Worm (Caenorhabditis elegans) whole organism, young adult: ENCODE measurements around the gene dgk-5.

Experiments
- F23B12.7 ChIP-seq: sonication (generic microtip); optimal IDR thresholded peaks from 2 replicates; lab custom pipeline; 2017; ENCODE audit warnings: missing genetic modification characterization, mild to moderate bottlenecking, missing compliant biosample characterization, antibody characterized with exemption, moderate library complexity; ENCODE audit not compliant: insufficient read depth
- F49E8.2 ChIP-seq: sonication (generic microtip); optimal IDR thresholded peaks from 3 replicates; lab custom pipeline; 2017; ENCODE audit warnings: missing genetic modification characterization, mild to moderate bottlenecking, missing compliant biosample characterization, antibody characterized with exemption, moderate library complexity; ENCODE audit not compliant: insufficient read depth
- F57A8.1 ChIP-seq: fragments of 200-800 bp; sonication (Bioruptor generic); optimal IDR thresholded peaks from 2 replicates; lab custom pipeline; 2018; ENCODE audit warnings: mild to moderate bottlenecking, missing genetic modification characterization, moderate library complexity, missing compliant biosample characterization
- K12H6.12 ChIP-seq: fragments of 200-800 bp; sonication (Bioruptor generic); optimal IDR thresholded peaks from 2 replicates; lab custom pipeline; 2018; ENCODE audit warnings: mild to moderate bottlenecking, missing genetic modification characterization, missing compliant biosample characterization
- ama-1 ChIP-seq, 3 experiments: fragments of 150-350 bp in 1 of 3; sonication (generic microtip) in 2 of 3; optimal IDR thresholded peaks; 2 replicates each; lab custom pipeline; 2014 to 2018; ENCODE audit warnings: missing biosample characterization in 2 of 3, missing genetic modification characterization in 2 of 3, missing genetic modification reagents in 2 of 3
- atf-7 ChIP-seq: sonication (generic microtip); optimal IDR thresholded peaks from 2 replicates; lab custom pipeline; 2017; ENCODE audit warnings: mild to moderate bottlenecking, missing genetic modification characterization, missing compliant biosample characterization
- attf-3 ChIP-seq: fragments of 200-800 bp; sonication (Bioruptor generic); conservative IDR thresholded peaks from 2 replicates; pipeline ENCODE4 v1.3.6; 2022; ENCODE audit warnings: missing genetic modification reagents, missing genetic modification characterization, missing compliant biosample characterization
- hlh-26 ChIP-seq: fragments of 200-800 bp; sonication (Bioruptor generic); conservative IDR thresholded peaks from 2 replicates; pipeline ENCODE4 v1.3.6; 2022; ENCODE audit warnings: missing genetic modification reagents, missing genetic modification characterization, missing compliant biosample characterization
- nfya-2 ChIP-seq: fragments of 200-800 bp; sonication (Bioruptor generic); IDR thresholded peaks from 2 replicates; pipeline ENCODE4 v1.3.6; 2022; ENCODE audit warnings: missing genetic modification reagents, missing genetic modification characterization, missing compliant biosample characterization
- sea-2 ChIP-seq: fragments of 200-800 bp; sonication (Bioruptor generic); IDR thresholded peaks from 2 replicates; pipeline ENCODE4 v1.3.6; 2022; ENCODE audit warnings: missing genetic modification characterization, missing compliant biosample characterization
- snpc-4 ChIP-seq, 5 experiments: fragments of 150-350 bp in 1 of 5; sonication (generic microtip) in 4 of 5; optimal IDR thresholded peaks; 2 replicates each; lab custom pipeline; 2014 to 2018; ENCODE audit warnings: missing genetic modification characterization in 5 of 5, missing biosample characterization in 3 of 5, antibody characterized with exemption in 2 of 5, mild to moderate bottlenecking in 2 of 5, missing compliant biosample characterization in 2 of 5, missing genotype in 2 of 5, moderate library complexity in 2 of 5, missing genetic modification reagents in 1 of 5
- unc-130 ChIP-seq: sonication (generic microtip); optimal IDR thresholded peaks from 2 replicates; lab custom pipeline; 2016; ENCODE audit warnings: missing genetic modification reagents, missing genetic modification characterization, missing compliant biosample characterization
- unc-62 ChIP-seq: fragments of 150-350 bp; optimal IDR thresholded peaks from 2 replicates; lab custom pipeline; 2014; ENCODE audit warnings: missing biosample characterization, missing genetic modification reagents, missing genetic modification characterization
- ztf-18 ChIP-seq: sonication (generic microtip); optimal IDR thresholded peaks from 2 replicates; lab custom pipeline; 2016; ENCODE audit warnings: missing genotype, mild to moderate bottlenecking, missing genetic modification characterization, missing compliant biosample characterization

- no peak for TF ChIP-seq nfya-2 (GFP tag; lab: Robert Waterston, UW)
- no peak for TF ChIP-seq snpc-4 (GFP tag; optimal IDR thresholded peaks at IDR 0.05; lab: Kevin White, UChicago)
- no peak for TF ChIP-seq snpc-4 (tag; optimal IDR thresholded peaks at IDR 0.05; lab: Kevin White, UChicago)
- TF ChIP-seq unc-130 (GFP tag; lab: Kevin White, UChicago), result no peak
- no peak for TF ChIP-seq atf-7 (tag; lab: Kevin White, UChicago)
- TF ChIP-seq ztf-18 (tag; lab: Kevin White, UChicago), result no peak
- TF ChIP-seq attf-3, result no peak
- no peak for TF ChIP-seq F49E8.2 (tag; lab: Kevin White, UChicago)
- TF ChIP-seq hlh-26 (GFP tag; lab: Robert Waterston, UW), result no peak
- no peak for TF ChIP-seq unc-62 (GFP tag; lab: Kevin White, UChicago)
- TF ChIP-seq sea-2 (GFP tag; lab: Robert Waterston, UW), result no peak
- TF ChIP-seq F23B12.7 (tag; lab: Kevin White, UChicago), result no peak
- no peak for TF ChIP-seq F57A8.1 (GFP tag; lab: Kevin White, UChicago)
- TF ChIP-seq K12H6.12 (tag; lab: Kevin White, UChicago), result no peak
- no peak for TF ChIP-seq ama-1 (optimal IDR thresholded peaks at IDR 0.05; lab: Kevin White, UChicago)
- no peak for TF ChIP-seq ama-1 (GFP tag; optimal IDR thresholded peaks at IDR 0.05; lab: Kevin White, UChicago)
These were observed 45.4 kb upstream of the dgk-5 start, which contains the start of gene C56E6.7 for ce11 chrII:6516276-6516675.
